ENCODE assay signal across 1 fruit fly cellular context in genomic region chr3R:29062717-29063206, dm6.
A peak's percentile ranks its signal among the peaks of the same experiment; 100 is the strongest.
TF ChIP-seq lines count a peak whose summit lies in the region.

Gene Cul5, minus strand, starts transcription at chr3R:29062975.
Gene Bicra, plus strand, starts transcription at chr3R:29063040.

TF ChIP-seq in whole organism, embryonic, 481 proteins besides CTCF, POLR2A, EP300 and RAD21 (continued from another document):
- TF ChIP-seq CG14860 (GFP tag; IDR thresholded peaks at IDR 0.05; lab: Robert Waterston, UW; ENCODE audit: partially characterized antibody), result peak; percentile 91
- TF ChIP-seq knrl (GFP tag; IDR thresholded peaks at IDR 0.05; lab: Robert Waterston, UW; ENCODE audit: partially characterized antibody), result peak; percentile 84; the same call in 2 of the 3 replicates
- peak; percentile 96 for TF ChIP-seq ato (GFP tag; IDR thresholded peaks at IDR 0.05; lab: Robert Waterston, UW; ENCODE audit: partially characterized antibody)
- no peak for TF ChIP-seq Max (GFP tag; optimal IDR thresholded peaks at IDR 0.05; lab: Kevin White, UChicago)
- TF ChIP-seq vnd (GFP tag; IDR thresholded peaks at IDR 0.05; lab: Robert Waterston, UW; ENCODE audit: partially characterized antibody), result peak; percentile 86; the same call in 1 of the 3 replicates
- TF ChIP-seq bab2 (GFP tag; optimal IDR thresholded peaks at IDR 0.05; lab: Kevin White, UChicago), result no peak
- TF ChIP-seq Dip2 (GFP tag; IDR thresholded peaks at IDR 0.05; lab: Robert Waterston, UW), result no peak
- peak; percentile 76 for TF ChIP-seq gro (GFP tag; optimal IDR thresholded peaks at IDR 0.05; lab: Kevin White, UChicago)
- TF ChIP-seq Antp (GFP tag; optimal IDR thresholded peaks at IDR 0.05; lab: Kevin White, UChicago), result peak; percentile 3
- peak; percentile 37 for TF ChIP-seq exex (tag; optimal IDR thresholded peaks at IDR 0.05; lab: Kevin White, UChicago)
- TF ChIP-seq CG3838 (GFP tag; optimal IDR thresholded peaks at IDR 0.05; lab: Kevin White, UChicago), result no peak
- peak; percentile 87 for TF ChIP-seq hbn (GFP tag; IDR thresholded peaks at IDR 0.05; lab: Robert Waterston, UW; ENCODE audit: partially characterized antibody)
- TF ChIP-seq tna (GFP tag; IDR thresholded peaks at IDR 0.05; lab: Robert Waterston, UW; ENCODE audit: partially characterized antibody), result peak; percentile 92
- TF ChIP-seq BEAF-32 (GFP tag; optimal IDR thresholded peaks at IDR 0.05; lab: Kevin White, UChicago), result peak; percentile 87
- no peak for TF ChIP-seq CG2199 (GFP tag; IDR thresholded peaks at IDR 0.05; lab: Robert Waterston, UW)
- TF ChIP-seq hkb (optimal IDR thresholded peaks at IDR 0.05; lab: Kevin White, UChicago), result peak; percentile 59
- no peak for TF ChIP-seq hkb (GFP tag; IDR thresholded peaks at IDR 0.05; lab: Robert Waterston, UW)
- TF ChIP-seq nerfin-1 (tag; optimal IDR thresholded peaks at IDR 0.05; lab: Kevin White, UChicago), result no peak
- TF ChIP-seq corto (GFP tag; optimal IDR thresholded peaks at IDR 0.05; lab: Kevin White, UChicago), result peak; percentile 67
- TF ChIP-seq NK7.1 (GFP tag; optimal IDR thresholded peaks at IDR 0.05; lab: Kevin White, UChicago), result no peak
- TF ChIP-seq CkIIα-i1 (GFP tag; IDR thresholded peaks at IDR 0.05; lab: Robert Waterston, UW), result no peak
- no peak for TF ChIP-seq CG14965 (GFP tag; optimal IDR thresholded peaks at IDR 0.05; lab: Kevin White, UChicago; ENCODE audit: borderline replicate concordance)
- TF ChIP-seq lab (GFP tag; optimal IDR thresholded peaks at IDR 0.05; lab: Kevin White, UChicago), result no peak
- TF ChIP-seq CG7271 (tag; optimal IDR thresholded peaks at IDR 0.05; lab: Kevin White, UChicago), result no peak
- no peak for TF ChIP-seq eve (GFP tag; optimal IDR thresholded peaks at IDR 0.05; lab: Kevin White, UChicago)
- TF ChIP-seq Sin3A (optimal IDR thresholded peaks at IDR 0.05; lab: Kevin White, UChicago), result peak; percentile 84
- peak in 1 of 2 experiments; percentile 5 for TF ChIP-seq dpn (GFP tag; optimal IDR thresholded peaks at IDR 0.05; lab: Kevin White, UChicago)
- peak; percentile 94 for TF ChIP-seq MESR4 (GFP tag; optimal IDR thresholded peaks at IDR 0.05; lab: Kevin White, UChicago)
- no peak for TF ChIP-seq B-H2 (GFP tag; optimal IDR thresholded peaks at IDR 0.05; lab: Kevin White, UChicago)
- no peak for TF ChIP-seq Blimp-1 (GFP tag; optimal IDR thresholded peaks at IDR 0.05; lab: Kevin White, UChicago)
- peak; percentile 90 for TF ChIP-seq CG16813 (GFP tag; IDR thresholded peaks at IDR 0.05; lab: Robert Waterston, UW; ENCODE audit: partially characterized antibody)
- TF ChIP-seq ase (GFP tag; IDR thresholded peaks at IDR 0.05; lab: Robert Waterston, UW), result no peak
- peak; percentile 98 for TF ChIP-seq CG4617 (GFP tag; optimal IDR thresholded peaks at IDR 0.05; lab: Kevin White, UChicago; ENCODE audit: borderline replicate concordance)
- TF ChIP-seq cg (GFP tag; optimal IDR thresholded peaks at IDR 0.05; lab: Kevin White, UChicago), result no peak
- peak; percentile 4 for TF ChIP-seq mirr (GFP tag; optimal IDR thresholded peaks at IDR 0.05; lab: Kevin White, UChicago)
- TF ChIP-seq TFAM (GFP tag; optimal IDR thresholded peaks at IDR 0.05; lab: Kevin White, UChicago), result no peak
- no peak for TF ChIP-seq CG3726 (GFP tag; IDR thresholded peaks at IDR 0.05; lab: Robert Waterston, UW)
- TF ChIP-seq Ada2b (GFP tag; IDR thresholded peaks at IDR 0.05; lab: Robert Waterston, UW), result no peak
- no peak for TF ChIP-seq da (GFP tag; optimal IDR thresholded peaks at IDR 0.05; lab: Kevin White, UChicago)
- no peak for TF ChIP-seq nau (GFP tag; optimal IDR thresholded peaks at IDR 0.05; lab: Kevin White, UChicago)
- no peak for TF ChIP-seq CG13287 (GFP tag; IDR thresholded peaks at IDR 0.05; lab: Robert Waterston, UW; ENCODE audit: partially characterized antibody)
- no peak for TF ChIP-seq CG17186 (GFP tag; optimal IDR thresholded peaks at IDR 0.05; lab: Kevin White, UChicago)
- TF ChIP-seq Opbp (GFP tag; IDR thresholded peaks at IDR 0.05; lab: Robert Waterston, UW; ENCODE audit: partially characterized antibody), result peak; percentile 93
- TF ChIP-seq nom (GFP tag; optimal IDR thresholded peaks at IDR 0.05; lab: Kevin White, UChicago), result peak; percentile 43
- TF ChIP-seq CHES-1-like (GFP tag; optimal IDR thresholded peaks at IDR 0.05; lab: Kevin White, UChicago), result no peak
- TF ChIP-seq mld (GFP tag; IDR thresholded peaks at IDR 0.05; lab: Robert Waterston, UW; ENCODE audit: partially characterized antibody), result peak; percentile 88; the same call in 2 of the 3 replicates
- peak; percentile 81 for TF ChIP-seq CG42726 (GFP tag; IDR thresholded peaks at IDR 0.05; lab: Robert Waterston, UW; ENCODE audit: partially characterized antibody)
- peak; percentile 72 for TF ChIP-seq stwl (tag; optimal IDR thresholded peaks at IDR 0.05; lab: Kevin White, UChicago)
- TF ChIP-seq CG2116 (GFP tag; optimal IDR thresholded peaks at IDR 0.05; lab: Kevin White, UChicago), result peak; percentile 63
- peak; percentile 87 for TF ChIP-seq Med (GFP tag; lab: Kevin White, UChicago)
- no peak for TF ChIP-seq Fer1 (GFP tag; optimal IDR thresholded peaks at IDR 0.05; lab: Kevin White, UChicago)
- peak; percentile 7 for TF ChIP-seq trem (tag; optimal IDR thresholded peaks at IDR 0.05; lab: Kevin White, UChicago)
- no peak for TF ChIP-seq CG17328 (GFP tag; IDR thresholded peaks at IDR 0.05; lab: Robert Waterston, UW)
- peak; percentile 16 for TF ChIP-seq Ets97D (GFP tag; optimal IDR thresholded peaks at IDR 0.05; lab: Kevin White, UChicago)
TF ChIP-seq in whole organism, embryonic: peak in this region for 68.
